Fruit fly (Drosophila melanogaster): ENCODE results near the gene HDAC11.

HDAC11 gene

DNA sequence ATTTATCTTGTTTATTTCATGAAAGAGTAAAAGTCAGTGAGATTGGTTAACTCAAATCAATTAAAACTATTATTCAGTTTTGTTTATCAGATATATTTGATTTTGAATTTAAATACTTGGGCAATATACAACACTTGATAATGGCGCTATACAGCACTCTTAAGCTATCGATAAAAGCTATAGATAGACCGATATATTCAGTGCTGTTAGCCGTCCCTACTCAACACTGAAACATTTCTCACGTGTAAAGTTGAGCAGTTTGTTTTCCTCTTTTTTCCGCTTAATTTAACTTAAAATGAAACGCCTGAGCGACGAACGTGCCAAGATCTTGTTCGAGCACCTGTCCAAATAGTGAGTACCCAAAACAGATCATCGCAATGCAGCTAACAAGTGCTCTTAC is 5.6 kb downstream of the HDAC11 start, which contains the start of gene CG7006 (continued):
- TF ChIP-seq CG31224 (GFP tag; IDR thresholded peaks at IDR 0.05) (peak; percentile 39; the same call in 1 of the 2 replicates), CG10979 (tag; optimal IDR thresholded peaks at IDR 0.05) (peak; percentile 16), nerfin-2 (GFP tag; IDR thresholded peaks at IDR 0.05; ENCODE audit: partially characterized antibody) (0 out of 2 replicates have a peak, but pooled peaks have one; percentile 54), CG4707 (GFP tag; optimal IDR thresholded peaks at IDR 0.05) (no peak), unc-4 (GFP tag; IDR thresholded peaks at IDR 0.05; ENCODE audit: partially characterized antibody) (peak; percentile 73), Bteb2 (GFP tag; optimal IDR thresholded peaks at IDR 0.05) (peak; percentile 81), tx (GFP tag; optimal IDR thresholded peaks at IDR 0.05) (peak; percentile 75), sisA (GFP tag; IDR thresholded peaks at IDR 0.05) (peak; percentile 51; the same call in 1 of the 2 replicates), sqz (GFP tag; optimal IDR thresholded peaks at IDR 0.05) (no peak), jing (GFP tag; optimal IDR thresholded peaks at IDR 0.05) (no peak), YL-1 (GFP tag; optimal IDR thresholded peaks at IDR 0.05) (peak; percentile 45), h (optimal IDR thresholded peaks at IDR 0.05) (no peak), CG34422 (GFP tag; IDR thresholded peaks at IDR 0.05) (peak; percentile 49), CG7987 (GFP tag; optimal IDR thresholded peaks at IDR 0.05) (peak; percentile 35), Mrtf (GFP tag; IDR thresholded peaks at IDR 0.05) (no peak), Camta (GFP tag; optimal IDR thresholded peaks at IDR 0.05) (peak; percentile 61), CG10366 (GFP tag; IDR thresholded peaks at IDR 0.05) (peak; percentile 53), CG3065 (GFP tag; optimal IDR thresholded peaks at IDR 0.05) (peak; percentile 49), CG12942 (GFP tag; optimal IDR thresholded peaks at IDR 0.05) (peak; percentile 78), CG6272 (GFP tag; IDR thresholded peaks at IDR 0.05) (peak; percentile 29; the same call in 1 of the 2 replicates), prd (optimal IDR thresholded peaks at IDR 0.05) (no peak), prd (GFP tag; IDR thresholded peaks at IDR 0.05) (peak; percentile 56; the same call in 2 of the 3 replicates), ttk (GFP tag; IDR thresholded peaks at IDR 0.05) (peak; percentile 52), Scr (GFP tag; IDR thresholded peaks at IDR 0.05; ENCODE audit: partially characterized antibody) (peak; percentile 75), CG8089 (GFP tag; optimal IDR thresholded peaks at IDR 0.05) (no peak), CG12769 (tag; optimal IDR thresholded peaks at IDR 0.05) (peak; percentile 87), CG31365 (tag; optimal IDR thresholded peaks at IDR 0.05) (no peak), CG5245 (GFP tag; optimal IDR thresholded peaks at IDR 0.05) (peak; percentile 55), CG9797 (GFP tag; optimal IDR thresholded peaks at IDR 0.05) (no peak), knrl (GFP tag; IDR thresholded peaks at IDR 0.05; ENCODE audit: partially characterized antibody) (peak; percentile 78), CG7928 (GFP tag; optimal IDR thresholded peaks at IDR 0.05) (peak; percentile 29), trh (GFP tag; optimal IDR thresholded peaks at IDR 0.05) (peak; percentile 55), tgo (GFP tag; IDR thresholded peaks at IDR 0.05) (no peak), CG32772 (GFP tag; IDR thresholded peaks at IDR 0.05) (peak; percentile 50; the same call in 1 of the 2 replicates), ap (GFP tag; IDR thresholded peaks at IDR 0.05) (0 out of 2 replicates have a peak, but pooled peaks have one; percentile 18), ac (GFP tag; optimal IDR thresholded peaks at IDR 0.05) (no peak), CG12104 (GFP tag; optimal IDR thresholded peaks at IDR 0.05) (no peak), Nf-YC (tag; optimal IDR thresholded peaks at IDR 0.05) (no peak), crc (GFP tag; optimal IDR thresholded peaks at IDR 0.05) (peak; percentile 5), BtbVII (GFP tag; optimal IDR thresholded peaks at IDR 0.05) (no peak), CG2712 (tag; optimal IDR thresholded peaks at IDR 0.05) (no peak), Six4 (GFP tag; optimal IDR thresholded peaks at IDR 0.05) (peak; percentile 35), CG3726 (GFP tag; IDR thresholded peaks at IDR 0.05) (no peak), Doc2 (GFP tag; IDR thresholded peaks at IDR 0.05) (no peak), dan (GFP tag; IDR thresholded peaks at IDR 0.05) (no peak), NK7.1 (GFP tag; optimal IDR thresholded peaks at IDR 0.05) (peak; percentile 38), CG1602 (GFP tag; optimal IDR thresholded peaks at IDR 0.05) (peak; percentile 56), al (GFP tag; IDR thresholded peaks at IDR 0.05) (peak; percentile 63), Nf-YA (GFP tag; IDR thresholded peaks at IDR 0.05) (no peak), repo (GFP tag; optimal IDR thresholded peaks at IDR 0.05) (peak; percentile 58), CG7357 (GFP tag; IDR thresholded peaks at IDR 0.05) (no peak), NFAT (GFP tag; IDR thresholded peaks at IDR 0.05) (peak; percentile 94), CG10959 (GFP tag; IDR thresholded peaks at IDR 0.05) (no peak; the same call in 1 of the 2 replicates)
